Worm (Caenorhabditis elegans) whole organism, L1 larva: ENCODE data around the gene C47D2.1.

Experiments used
- C34B4.2 ChIP-seq: sonication (generic microtip); optimal IDR thresholded peaks from 2 replicates; lab custom pipeline; 2017; ENCODE audit warnings: mild to moderate bottlenecking, missing genetic modification characterization, missing compliant biosample characterization
- Y116A8C.19 ChIP-seq: sonication (generic microtip); optimal IDR thresholded peaks from 2 replicates; lab custom pipeline; 2016; ENCODE audit warnings: missing compliant biosample characterization, missing genetic modification characterization, borderline replicate concordance
- aha-1 ChIP-seq: fragments of 150-350 bp; optimal IDR thresholded peaks from 2 replicates; lab custom pipeline; 2014; ENCODE audit warnings: missing biosample characterization, missing genetic modification characterization
- alr-1 ChIP-seq: fragments of 200-800 bp; sonication (Bioruptor generic); optimal IDR thresholded peaks from 2 replicates; lab custom pipeline; 2018; ENCODE audit warnings: borderline replicate concordance, mild to moderate bottlenecking, missing genetic modification characterization, missing compliant biosample characterization
- aly-2 ChIP-seq: fragments of 150-350 bp; optimal IDR thresholded peaks from 2 replicates; lab custom pipeline; 2014; ENCODE audit warnings: missing biosample characterization, missing genetic modification characterization
- ama-1 ChIP-seq: fragments of 150-350 bp; optimal IDR thresholded peaks from 2 replicates; lab custom pipeline; 2014
- ceh-63 ChIP-seq: fragments of 200-800 bp; sonication (Bioruptor generic); optimal IDR thresholded peaks from 2 replicates; lab custom pipeline; 2018; ENCODE audit warnings: mild to moderate bottlenecking, missing genetic modification characterization, missing compliant biosample characterization
- ceh-82 ChIP-seq, 3 experiments: fragments of 150-350 bp in 1 of 3; sonication (generic microtip) in 2 of 3; optimal IDR thresholded peaks; 2 replicates each; lab custom pipeline; 2014 to 2017; ENCODE audit warnings: missing biosample characterization in 3 of 3, missing genetic modification characterization in 3 of 3
- ces-1 ChIP-seq: fragments of 150-350 bp; optimal IDR thresholded peaks from 2 replicates; lab custom pipeline; 2014; ENCODE audit warnings: missing biosample characterization, missing genetic modification reagents, missing genetic modification characterization
- dpl-1 ChIP-seq, 3 experiments: fragments of 150-350 bp in 2 of 3; sonication (generic microtip) in 1 of 3; optimal IDR thresholded peaks; 2 replicates each; lab custom pipeline; 2014 to 2017; ENCODE audit warnings: missing biosample characterization in 3 of 3, missing genetic modification characterization in 3 of 3, missing genetic modification reagents in 3 of 3
- efl-1 ChIP-seq, 4 experiments: fragments of 150-350 bp; optimal IDR thresholded peaks in 3 of 4; peaks in 1 of 4; 1 replicate in 1 of 4; 2 replicates in 3 of 4; lab custom pipeline; 2014; ENCODE audit warnings: missing biosample characterization in 2 of 4, missing genetic modification characterization in 2 of 4, missing genetic modification reagents in 2 of 4
- efl-3 ChIP-seq: fragments of 200-800 bp; sonication (Bioruptor generic); optimal IDR thresholded peaks from 2 replicates; lab custom pipeline; 2018; ENCODE audit warnings: mild to moderate bottlenecking, missing genetic modification characterization, missing compliant biosample characterization
- egl-13 ChIP-seq: sonication (generic microtip); optimal IDR thresholded peaks from 2 replicates; lab custom pipeline; 2016; ENCODE audit warnings: missing genotype, missing genetic modification reagents, missing genetic modification characterization, missing compliant biosample characterization
- elt-2 ChIP-seq: sonication (generic microtip); optimal IDR thresholded peaks from 2 replicates; lab custom pipeline; 2016; ENCODE audit warnings: missing genetic modification characterization, mild to moderate bottlenecking, inconsistent platforms, missing compliant biosample characterization, missing genetic modification reagents
- elt-3 ChIP-seq, 6 experiments: fragments of 150-350 bp in 1 of 6; sonication (generic microtip); optimal IDR thresholded peaks; 2 replicates each; lab custom pipeline; 2017 to 2018; ENCODE audit warnings: missing biosample characterization in 6 of 6, missing genetic modification characterization in 6 of 6, inconsistent platforms in 1 of 6
- fkh-10 ChIP-seq: sonication (generic microtip); optimal IDR thresholded peaks from 2 replicates; lab custom pipeline; 2017; ENCODE audit warnings: missing biosample characterization, missing genetic modification reagents, missing genetic modification characterization
- fkh-4 ChIP-seq: sonication (generic microtip); optimal IDR thresholded peaks from 2 replicates; lab custom pipeline; 2016; ENCODE audit warnings: missing compliant biosample characterization, missing genetic modification characterization, borderline replicate concordance
- fos-1 ChIP-seq: fragments of 150-350 bp; optimal IDR thresholded peaks from 2 replicates; lab custom pipeline; 2014; ENCODE audit warnings: missing biosample characterization, missing genetic modification characterization
- grh-1 ChIP-seq: fragments of 200-800 bp; sonication (Bioruptor generic); IDR thresholded peaks from 2 replicates; pipeline ENCODE4 v1.3.6; 2022; ENCODE audit warnings: missing genetic modification reagents, missing genetic modification characterization, missing compliant biosample characterization
- irx-1 ChIP-seq: sonication (generic microtip); optimal IDR thresholded peaks from 2 replicates; lab custom pipeline; 2016; ENCODE audit warnings: missing genetic modification characterization, missing compliant biosample characterization
- isw-1 ChIP-seq: fragments of 200-800 bp; sonication (Bioruptor generic); IDR thresholded peaks from 2 replicates; pipeline ENCODE4 v1.3.6; 2022; ENCODE audit warnings: missing genetic modification characterization, missing compliant biosample characterization
- jun-1 ChIP-seq: fragments of 150-350 bp; optimal IDR thresholded peaks from 2 replicates; lab custom pipeline; 2014; ENCODE audit warnings: missing biosample characterization, missing genetic modification reagents, missing genetic modification characterization
- lin-13 ChIP-seq: fragments of 150-350 bp; optimal IDR thresholded peaks from 2 replicates; lab custom pipeline; 2014; ENCODE audit warnings: missing biosample characterization, missing genetic modification reagents, missing genetic modification characterization
- lin-35 ChIP-seq, 2 experiments: fragments of 150-350 bp; optimal IDR thresholded peaks; 2 replicates each; lab custom pipeline; 2014; ENCODE audit warnings: missing biosample characterization in 2 of 2, missing genetic modification characterization in 2 of 2, missing genetic modification reagents in 2 of 2
- lin-39 ChIP-seq: fragments of 150-350 bp; optimal IDR thresholded peaks from 2 replicates; lab custom pipeline; 2014; ENCODE audit warnings: missing biosample characterization, missing genetic modification reagents, missing genetic modification characterization
- lir-3 ChIP-seq: sonication (generic microtip); optimal IDR thresholded peaks from 2 replicates; lab custom pipeline; 2016; ENCODE audit warnings: mild to moderate bottlenecking, missing genetic modification characterization, moderate library complexity, missing compliant biosample characterization; ENCODE audit not compliant: poor library complexity
- lsy-2 ChIP-seq, 2 experiments: fragments of 150-350 bp; optimal IDR thresholded peaks; 2 replicates each; lab custom pipeline; 2014; ENCODE audit warnings: missing biosample characterization in 2 of 2, missing genetic modification characterization in 2 of 2
- mab-9 ChIP-seq: fragments of 200-800 bp; sonication (Bioruptor generic); IDR thresholded peaks from 2 replicates; pipeline ENCODE4 v1.3.6; 2022; ENCODE audit warnings: missing genetic modification reagents, missing genetic modification characterization, missing compliant biosample characterization
- mep-1 ChIP-seq: fragments of 150-350 bp; optimal IDR thresholded peaks from 2 replicates; lab custom pipeline; 2014; ENCODE audit warnings: missing biosample characterization, missing genetic modification characterization
- nhr-11 ChIP-seq: fragments of 150-350 bp; optimal IDR thresholded peaks from 2 replicates; lab custom pipeline; 2014; ENCODE audit warnings: missing biosample characterization, missing genetic modification characterization
- nhr-12 ChIP-seq: sonication (generic microtip); optimal IDR thresholded peaks from 2 replicates; lab custom pipeline; 2017; ENCODE audit warnings: missing biosample characterization, missing genetic modification characterization
- nhr-20 ChIP-seq: sonication (generic microtip); optimal IDR thresholded peaks from 2 replicates; lab custom pipeline; 2016; ENCODE audit warnings: mild to moderate bottlenecking, missing genetic modification characterization, missing compliant biosample characterization
- nhr-237 ChIP-seq: fragments of 150-350 bp; optimal IDR thresholded peaks from 2 replicates; lab custom pipeline; 2014; ENCODE audit warnings: missing biosample characterization, missing genetic modification characterization
- nhr-28 ChIP-seq: fragments of 150-350 bp; optimal IDR thresholded peaks from 2 replicates; lab custom pipeline; 2014; ENCODE audit warnings: missing biosample characterization, missing genetic modification characterization
- nhr-47 ChIP-seq: sonication (generic microtip); optimal IDR thresholded peaks from 2 replicates; lab custom pipeline; 2016; ENCODE audit warnings: mild to moderate bottlenecking, missing genetic modification characterization, moderate library complexity, missing compliant biosample characterization
- nhr-71 ChIP-seq: sonication (generic microtip); optimal IDR thresholded peaks from 2 replicates; lab custom pipeline; 2016; ENCODE audit warnings: mild to moderate bottlenecking, missing genetic modification characterization, moderate library complexity, missing compliant biosample characterization
- nhr-90 ChIP-seq: sonication (generic microtip); optimal IDR thresholded peaks from 2 replicates; lab custom pipeline; 2016; ENCODE audit warnings: mild to moderate bottlenecking, missing genetic modification characterization, missing compliant biosample characterization; ENCODE audit not compliant: poor library complexity
- pax-3 ChIP-seq: fragments of 200-800 bp; sonication (Bioruptor generic); optimal IDR thresholded peaks from 2 replicates; lab custom pipeline; 2018; ENCODE audit warnings: mild to moderate bottlenecking, missing genetic modification characterization, moderate library complexity, missing compliant biosample characterization
- rnt-1 ChIP-seq: sonication (generic microtip); optimal IDR thresholded peaks from 2 replicates; lab custom pipeline; 2016; ENCODE audit warnings: mild to moderate bottlenecking, missing genetic modification characterization, moderate library complexity, missing compliant biosample characterization
- sox-4 ChIP-seq: sonication (generic microtip); optimal IDR thresholded peaks from 2 replicates; lab custom pipeline; 2016; ENCODE audit warnings: missing genetic modification characterization, missing compliant biosample characterization
- sup-37 ChIP-seq: fragments of 200-800 bp; sonication (Bioruptor generic); optimal IDR thresholded peaks from 2 replicates; lab custom pipeline; 2018; ENCODE audit warnings: mild to moderate bottlenecking, missing genetic modification characterization, missing compliant biosample characterization
- unc-130 ChIP-seq: fragments of 150-350 bp; optimal IDR thresholded peaks from 2 replicates; lab custom pipeline; 2017; ENCODE audit warnings: missing biosample characterization, missing genetic modification characterization, inconsistent platforms
- unc-30 ChIP-seq: sonication (generic microtip); optimal IDR thresholded peaks from 2 replicates; lab custom pipeline; 2017; ENCODE audit warnings: missing biosample characterization, missing genetic modification characterization
- unc-62 ChIP-seq: fragments of 150-350 bp; optimal IDR thresholded peaks from 2 replicates; lab custom pipeline; 2014; ENCODE audit warnings: missing biosample characterization, missing genetic modification reagents, missing genetic modification characterization
- unc-86 ChIP-seq: sonication (generic microtip); optimal IDR thresholded peaks from 2 replicates; lab custom pipeline; 2016; ENCODE audit warnings: missing genetic modification characterization, missing compliant biosample characterization
- vab-15 ChIP-seq: sonication (generic microtip); optimal IDR thresholded peaks from 2 replicates; lab custom pipeline; 2017; ENCODE audit warnings: missing genotype, mild to moderate bottlenecking, missing genetic modification characterization, missing compliant biosample characterization
- zag-1 ChIP-seq: fragments of 150-350 bp; optimal IDR thresholded peaks from 2 replicates; lab custom pipeline; 2014; ENCODE audit warnings: missing biosample characterization, missing genetic modification characterization
- zip-4 ChIP-seq: fragments of 200-800 bp; sonication (Bioruptor generic); optimal IDR thresholded peaks from 2 replicates; lab custom pipeline; 2018; ENCODE audit warnings: mild to moderate bottlenecking, missing genetic modification characterization, moderate library complexity, missing compliant biosample characterization
- ztf-11 ChIP-seq, 2 experiments: sonication (generic microtip); optimal IDR thresholded peaks; 2 replicates each; lab custom pipeline; 2016 to 2017; ENCODE audit warnings: missing genetic modification characterization in 2 of 2, missing biosample characterization in 1 of 2, missing compliant biosample characterization in 1 of 2

The C47D2.1 gene

ce11 chrX:8231858-8232257 is 17.0 kb downstream of the C47D2.1 start, which contains the start of gene K02A6.3 (continued):
- TF ChIP-seq mep-1 (peak; percentile 82), unc-30 (tag; lab: Kevin White, UChicago) (no peak), efl-1 (optimal IDR thresholded peaks at IDR 0.05; lab: Kevin White, UChicago) (peak; percentile 43 to 60), efl-1 (GFP tag; optimal IDR thresholded peaks at IDR 0.05 in 1 of 2; lab: Kevin White, UChicago) (peak; percentile 35 to 91), C34B4.2 (tag; lab: Kevin White, UChicago) (no peak), lin-35 (GFP tag; optimal IDR thresholded peaks at IDR 0.05; lab: Kevin White, UChicago) (peak; percentile 62 to 89), elt-2 (tag; lab: Kevin White, UChicago) (peak; percentile 81), nhr-28 (tag; lab: Kevin White, UChicago) (no peak), alr-1 (tag; lab: Kevin White, UChicago) (no peak), sup-37 (GFP tag; lab: Kevin White, UChicago) (peak; percentile 58), jun-1 (peak; percentile 77), lin-39 (tag; lab: Kevin White, UChicago) (peak; percentile 71), fkh-10 (GFP tag; lab: Kevin White, UChicago) (peak; percentile 14), unc-62 (GFP tag; lab: Kevin White, UChicago) (no peak), lsy-2 (tag; optimal IDR thresholded peaks at IDR 0.05; lab: Kevin White, UChicago) (peak; percentile 81 to 84), egl-13 (tag; lab: Kevin White, UChicago) (peak; percentile 1), ztf-11 (tag; optimal IDR thresholded peaks at IDR 0.05; lab: Kevin White, UChicago) (no peak), mab-9 (GFP tag; lab: Robert Waterston, UW) (peak; percentile 51), dpl-1 (GFP tag; optimal IDR thresholded peaks at IDR 0.05; lab: Kevin White, UChicago) (peak; percentile 25 to 55 (median 40)), fkh-4 (tag; lab: Kevin White, UChicago) (peak; percentile 33), irx-1 (peak; percentile 86), nhr-90 (peak; percentile 96), nhr-20 (tag; lab: Kevin White, UChicago) (peak; percentile 98), ceh-82 (tag; optimal IDR thresholded peaks at IDR 0.05; lab: Kevin White, UChicago) (peak; percentile 13 to 53 (median 26)), pax-3 (tag; lab: Kevin White, UChicago) (no peak), vab-15 (tag; lab: Kevin White, UChicago) (peak; percentile 38), rnt-1 (tag; lab: Kevin White, UChicago) (peak; percentile 91), ces-1 (GFP tag; lab: Kevin White, UChicago) (no peak), nhr-11 (tag; lab: Kevin White, UChicago) (peak; percentile 18), nhr-237 (tag; lab: Kevin White, UChicago) (peak; percentile 43), efl-3 (GFP tag; lab: Kevin White, UChicago) (no peak), aha-1 (no peak), unc-86 (tag; lab: Kevin White, UChicago) (peak; percentile 47), ama-1 (lab: Kevin White, UChicago) (peak; percentile 77), fos-1 (peak; percentile 77), isw-1 (GFP tag; lab: Robert Waterston, UW) (peak; percentile 46; the same call in 1 of the 2 replicates), lin-13 (GFP tag; lab: Kevin White, UChicago) (peak; percentile 78), nhr-71 (peak; percentile 98)

- no peak for TF ChIP-seq pax-3 (tag; lab: Kevin White, UChicago)
- no peak for TF ChIP-seq ama-1 (lab: Kevin White, UChicago)
- no peak for TF ChIP-seq ceh-63 (GFP tag; lab: Kevin White, UChicago)
- peak; percentile 39 for TF ChIP-seq nhr-20 (tag; lab: Kevin White, UChicago)
- TF ChIP-seq nhr-71: peak; percentile 54
- no peak for TF ChIP-seq nhr-12
- no peak for TF ChIP-seq lin-13 (GFP tag; lab: Kevin White, UChicago)
- TF ChIP-seq lin-35 (GFP tag; optimal IDR thresholded peaks at IDR 0.05; lab: Kevin White, UChicago): peak in 1 of 2 experiments; percentile 18
- TF ChIP-seq fkh-4 (tag; lab: Kevin White, UChicago): no peak
- no peak for TF ChIP-seq lir-3 (tag; lab: Kevin White, UChicago)
- peak; percentile 24 for TF ChIP-seq nhr-47 (tag; lab: Kevin White, UChicago)
- TF ChIP-seq rnt-1 (tag; lab: Kevin White, UChicago): no peak
- no peak for TF ChIP-seq sox-4
- TF ChIP-seq zip-4 (GFP tag; lab: Kevin White, UChicago): no peak
- TF ChIP-seq C34B4.2 (tag; lab: Kevin White, UChicago): no peak
- TF ChIP-seq elt-3 (tag; optimal IDR thresholded peaks at IDR 0.05; lab: Kevin White, UChicago): peak in 1 of 6 experiments; percentile 21
- TF ChIP-seq jun-1: no peak
- no peak for TF ChIP-seq Y116A8C.19
- no peak for TF ChIP-seq irx-1
- peak; percentile 24 for TF ChIP-seq unc-130 (tag; lab: Kevin White, UChicago)
- TF ChIP-seq aly-2 (tag; lab: Kevin White, UChicago): no peak
- TF ChIP-seq grh-1: no peak
- no peak for TF ChIP-seq zag-1
Measured at ce11 chrX:8233554-8233953, 18.7 kb downstream of the C47D2.1 start.
